Worm (Caenorhabditis elegans) whole organism, L1 larva: Measurements from ENCODE around the gene F58D2.5.

Source experiments
- alr-1 ChIP-seq: fragments of 200-800 bp; sonication (Bioruptor generic); optimal IDR thresholded peaks from 2 replicates; lab custom pipeline; 2018; ENCODE audit warnings: borderline replicate concordance, mild to moderate bottlenecking, missing genetic modification characterization, missing compliant biosample characterization
- aly-2 ChIP-seq: fragments of 150-350 bp; optimal IDR thresholded peaks from 2 replicates; lab custom pipeline; 2014; ENCODE audit warnings: missing biosample characterization, missing genetic modification characterization
- ceh-63 ChIP-seq: fragments of 200-800 bp; sonication (Bioruptor generic); optimal IDR thresholded peaks from 2 replicates; lab custom pipeline; 2018; ENCODE audit warnings: mild to moderate bottlenecking, missing genetic modification characterization, missing compliant biosample characterization
- ceh-82 ChIP-seq, 3 experiments: fragments of 150-350 bp in 1 of 3; sonication (generic microtip) in 2 of 3; optimal IDR thresholded peaks; 2 replicates each; lab custom pipeline; 2014 to 2017; ENCODE audit warnings: missing biosample characterization in 3 of 3, missing genetic modification characterization in 3 of 3
- ceh-88 ChIP-seq: fragments of 200-800 bp; sonication (Bioruptor generic); IDR thresholded peaks from 2 replicates; pipeline ENCODE4 v1.3.6; 2022; ENCODE audit warnings: missing genetic modification characterization, missing compliant biosample characterization
- egl-27 ChIP-seq, 2 experiments: fragments of 150-350 bp in 1 of 2; sonication (generic microtip); optimal IDR thresholded peaks; 3 replicates each; lab custom pipeline; 2017 to 2018; ENCODE audit warnings: missing biosample characterization in 2 of 2, missing genetic modification characterization in 2 of 2, missing genetic modification reagents in 2 of 2
- elt-2 ChIP-seq: sonication (generic microtip); optimal IDR thresholded peaks from 2 replicates; lab custom pipeline; 2016; ENCODE audit warnings: missing genetic modification characterization, mild to moderate bottlenecking, inconsistent platforms, missing compliant biosample characterization, missing genetic modification reagents
- lin-39 ChIP-seq: fragments of 150-350 bp; optimal IDR thresholded peaks from 2 replicates; lab custom pipeline; 2014; ENCODE audit warnings: missing biosample characterization, missing genetic modification reagents, missing genetic modification characterization
- lir-3 ChIP-seq: sonication (generic microtip); optimal IDR thresholded peaks from 2 replicates; lab custom pipeline; 2016; ENCODE audit warnings: mild to moderate bottlenecking, missing genetic modification characterization, moderate library complexity, missing compliant biosample characterization; ENCODE audit not compliant: poor library complexity
- nhr-28 ChIP-seq: fragments of 150-350 bp; optimal IDR thresholded peaks from 2 replicates; lab custom pipeline; 2014; ENCODE audit warnings: missing biosample characterization, missing genetic modification characterization
- snpc-4 ChIP-seq: fragments of 150-350 bp; optimal IDR thresholded peaks from 2 replicates; lab custom pipeline; 2014; ENCODE audit warnings: missing biosample characterization, missing genetic modification characterization
- unc-86 ChIP-seq: sonication (generic microtip); optimal IDR thresholded peaks from 2 replicates; lab custom pipeline; 2016; ENCODE audit warnings: missing genetic modification characterization, missing compliant biosample characterization
- xbp-1 ChIP-seq: sonication (generic microtip); optimal IDR thresholded peaks from 2 replicates; lab custom pipeline; 2016; ENCODE audit warnings: missing genetic modification characterization, missing compliant biosample characterization

DNA sequence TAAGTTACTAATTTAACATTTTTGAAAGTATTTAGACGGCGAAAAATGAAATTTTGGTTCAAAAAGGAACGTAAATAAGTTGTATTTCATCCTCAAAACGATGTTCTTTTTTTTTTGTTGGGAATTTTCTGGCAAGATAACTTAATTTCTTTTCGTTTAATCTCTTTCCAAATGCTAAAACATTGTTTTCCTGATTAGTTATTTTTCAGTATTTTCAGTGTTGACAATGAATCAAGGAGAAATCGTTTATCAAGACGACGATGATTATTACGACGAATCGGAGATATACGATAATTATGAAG lies 47.7 kb upstream of the F58D2.5 start, which contains the start of gene lin-54:
- no peak for TF ChIP-seq ceh-82 (tag; optimal IDR thresholded peaks at IDR 0.05; lab: Kevin White, UChicago)
- no peak for TF ChIP-seq elt-2 (tag; lab: Kevin White, UChicago)
- no peak for TF ChIP-seq lir-3 (tag; lab: Kevin White, UChicago)
- no peak for TF ChIP-seq aly-2 (tag; lab: Kevin White, UChicago)
- TF ChIP-seq lin-39 (tag; lab: Kevin White, UChicago): no peak
- TF ChIP-seq alr-1 (tag; lab: Kevin White, UChicago): no peak
- TF ChIP-seq xbp-1 (tag; lab: Kevin White, UChicago): no peak
- no peak for TF ChIP-seq ceh-63 (GFP tag; lab: Kevin White, UChicago)
- no peak for TF ChIP-seq unc-86 (tag; lab: Kevin White, UChicago)
- TF ChIP-seq nhr-28 (tag; lab: Kevin White, UChicago): no peak
- TF ChIP-seq snpc-4 (tag; lab: Kevin White, UChicago): no peak
- no peak for TF ChIP-seq ceh-88 (GFP tag; lab: Robert Waterston, UW)
- no peak for TF ChIP-seq egl-27 (tag; optimal IDR thresholded peaks at IDR 0.05; lab: Kevin White, UChicago)
